Worm (Caenorhabditis elegans): ENCODE measurements around the gene C16A3.6.

- TF ChIP-seq F13C5.2 (tag; optimal IDR thresholded peaks at IDR 0.05), result no peak
- no peak for TF ChIP-seq ceh-36 (tag; optimal IDR thresholded peaks at IDR 0.05)
- TF ChIP-seq sea-1 (GFP tag; conservative IDR thresholded peaks at IDR 0.05), result no peak
- no peak for TF ChIP-seq flt-1 (GFP tag; IDR thresholded peaks at IDR 0.05)
- no peak for TF ChIP-seq ceh-13 (GFP tag; optimal IDR thresholded peaks at IDR 0.05)
- no peak for TF ChIP-seq aly-1 (tag; optimal IDR thresholded peaks at IDR 0.05)
- TF ChIP-seq ama-1 (optimal IDR thresholded peaks at IDR 0.05), result no peak
- no peak for TF ChIP-seq pes-1 (GFP tag; IDR thresholded peaks at IDR 0.05)
- TF ChIP-seq B0310.2 (tag; optimal IDR thresholded peaks at IDR 0.05), result no peak
- no peak for TF ChIP-seq hmg-4 (GFP tag; optimal IDR thresholded peaks at IDR 0.05)
- TF ChIP-seq tbx-11 (GFP tag; IDR thresholded peaks at IDR 0.05), result no peak
- TF ChIP-seq ets-7 (tag; optimal IDR thresholded peaks at IDR 0.05), result no peak
- TF ChIP-seq tbx-37 (GFP tag; conservative IDR thresholded peaks at IDR 0.05), result no peak
Measured at ce11 chrIII:6360114-6360513, 18.9 kb upstream of the C16A3.6 start.

Data from whole organism, early embryonic.